Fruit fly (Drosophila melanogaster) whole organism, embryonic: ENCODE measurements around the gene rho-6.

Source experiments
- BEAF-32 ChIP-seq: fragments of 200-800 bp; sonication (Bioruptor generic); optimal IDR thresholded peaks from 3 replicates; lab custom pipeline; 2017; ENCODE audit warnings: missing biosample characterization, missing genetic modification characterization, mild to moderate bottlenecking, moderate library complexity, missing genetic modification reagents
- CG12391 ChIP-seq: fragments of 200-800 bp; sonication (Bioruptor generic); optimal IDR thresholded peaks from 3 replicates; lab custom pipeline; 2018; ENCODE audit warnings: missing biosample characterization, mild to moderate bottlenecking, missing genetic modification characterization, moderate library complexity
- CG12659 ChIP-seq: fragments of 200-800 bp; sonication (Bioruptor generic); optimal IDR thresholded peaks from 3 replicates; lab custom pipeline; 2017; ENCODE audit warnings: mild to moderate bottlenecking, missing biosample characterization, missing genetic modification reagents, missing genetic modification characterization
- CG14710 ChIP-seq: fragments of 200-800 bp; sonication (Bioruptor generic); optimal IDR thresholded peaks from 3 replicates; lab custom pipeline; 2019; ENCODE audit warnings: missing biosample characterization, mild to moderate bottlenecking, missing genetic modification characterization, moderate library complexity
- CG1603 ChIP-seq: fragments of 200-800 bp; sonication (Bioruptor generic); optimal IDR thresholded peaks from 2 replicates; lab custom pipeline; 2019; ENCODE audit warnings: missing biosample characterization, mild to moderate bottlenecking, missing genetic modification characterization, moderate library complexity
- CG17829 ChIP-seq: fragments of 200-800 bp; optimal IDR thresholded peaks from 2 replicates; lab custom pipeline; 2019; ENCODE audit warnings: missing biosample characterization, mild to moderate bottlenecking, missing genetic modification characterization, moderate library complexity
- CG2116 ChIP-seq: fragments of 200-800 bp; sonication (Bioruptor generic); optimal IDR thresholded peaks from 3 replicates; lab custom pipeline; 2018; ENCODE audit warnings: missing biosample characterization, mild to moderate bottlenecking, missing genetic modification characterization
- CG2712 ChIP-seq: fragments of 200-800 bp; optimal IDR thresholded peaks from 3 replicates; lab custom pipeline; 2019; ENCODE audit warnings: missing biosample characterization, mild to moderate bottlenecking, missing genetic modification characterization, moderate library complexity
- CG30403 ChIP-seq: fragments of 200-800 bp; sonication (Bioruptor generic); optimal IDR thresholded peaks from 3 replicates; lab custom pipeline; 2016; ENCODE audit warnings: missing biosample characterization, missing genetic modification characterization
- CG34422 ChIP-seq: fragments of 200-800 bp; sonication (Bioruptor generic); IDR thresholded peaks from 3 replicates; pipeline ENCODE4 v1.3.6; 2022; ENCODE audit warnings: missing biosample characterization, missing genetic modification characterization
- CG3847 ChIP-seq: fragments of 200-800 bp; sonication (Bioruptor generic); IDR thresholded peaks from 2 replicates; pipeline ENCODE4 v1.3.6; 2022; ENCODE audit warnings: missing biosample characterization, missing genetic modification characterization
- CG42726 ChIP-seq: fragments of 200-800 bp; sonication (Bioruptor generic); IDR thresholded peaks from 2 replicates; pipeline ENCODE4 v1.3.6; 2022; ENCODE audit warnings: missing biosample characterization, missing genetic modification characterization; ENCODE audit not compliant: partially characterized antibody
- CG6175 ChIP-seq: fragments of 200-800 bp; sonication (Bioruptor generic); IDR thresholded peaks from 3 replicates; pipeline ENCODE4 v1.3.6; 2022; ENCODE audit warnings: missing biosample characterization, missing genetic modification characterization
- CG7271 ChIP-seq: fragments of 200-800 bp; sonication (Bioruptor generic); optimal IDR thresholded peaks from 2 replicates; lab custom pipeline; 2018; ENCODE audit warnings: missing biosample characterization, mild to moderate bottlenecking, missing genetic modification characterization, moderate library complexity
- CG7987 ChIP-seq: fragments of 200-800 bp; sonication (Bioruptor generic); optimal IDR thresholded peaks from 2 replicates; lab custom pipeline; 2018; ENCODE audit warnings: missing biosample characterization, mild to moderate bottlenecking, missing genetic modification characterization, moderate library complexity
- CG9817 ChIP-seq: fragments of 200-800 bp; sonication (Bioruptor generic); optimal IDR thresholded peaks from 2 replicates; lab custom pipeline; 2018; ENCODE audit warnings: missing biosample characterization, mild to moderate bottlenecking, missing genetic modification characterization, moderate library complexity
- CoRest ChIP-seq: fragments of 200-800 bp; sonication (Bioruptor generic); optimal IDR thresholded peaks from 3 replicates; lab custom pipeline; 2018; ENCODE audit warnings: missing biosample characterization, mild to moderate bottlenecking, missing genetic modification characterization, moderate library complexity
- Dref ChIP-seq: fragments of 200-800 bp; sonication (Bioruptor generic); IDR thresholded peaks from 2 replicates; pipeline ENCODE4 v1.3.6; 2022; ENCODE audit warnings: missing biosample characterization, missing genetic modification characterization
- E2f2 ChIP-seq: fragments of 200-800 bp; sonication (Bioruptor generic); IDR thresholded peaks from 2 replicates; pipeline ENCODE4 v1.3.6; 2022; ENCODE audit warnings: missing biosample characterization, missing genetic modification characterization
- HmgZ ChIP-seq: fragments of 200-800 bp; sonication (Bioruptor generic); optimal IDR thresholded peaks from 2 replicates; lab custom pipeline; 2018; ENCODE audit warnings: missing biosample characterization, mild to moderate bottlenecking, missing genetic modification characterization
- Jarid2 ChIP-seq: fragments of 200-800 bp; sonication (Bioruptor generic); optimal IDR thresholded peaks from 3 replicates; lab custom pipeline; 2017; ENCODE audit warnings: mild to moderate bottlenecking, missing biosample characterization, missing genetic modification reagents, missing genetic modification characterization
- Lhr ChIP-seq: fragments of 200-800 bp; sonication (Bioruptor generic); optimal IDR thresholded peaks from 3 replicates; lab custom pipeline; 2017; ENCODE audit warnings: mild to moderate bottlenecking, missing biosample characterization, missing genetic modification reagents, missing genetic modification characterization
- MBD-R2 ChIP-seq: fragments of 200-800 bp; sonication (Bioruptor generic); IDR thresholded peaks from 2 replicates; pipeline ENCODE4 v1.3.6; 2022; ENCODE audit warnings: missing biosample characterization, missing genetic modification characterization
- NfI ChIP-seq: fragments of 200-800 bp; sonication (Bioruptor generic); optimal IDR thresholded peaks from 3 replicates; lab custom pipeline; 2018; ENCODE audit warnings: missing biosample characterization, mild to moderate bottlenecking, missing genetic modification characterization, moderate library complexity
- Pdp1 ChIP-seq, 2 experiments: fragments of 200-800 bp; sonication (Bioruptor generic); optimal IDR thresholded peaks; 3 replicates each; lab custom pipeline; 2016; ENCODE audit warnings: missing biosample characterization in 2 of 2, missing genetic modification characterization in 2 of 2, mild to moderate bottlenecking in 1 of 2, moderate library complexity in 1 of 2
- Sin3A ChIP-seq: fragments of >200 bp; optimal IDR thresholded peaks from 2 replicates; lab custom pipeline; 2018
- amos ChIP-seq: fragments of 200-800 bp; sonication (Bioruptor generic); IDR thresholded peaks from 2 replicates; pipeline ENCODE4 v1.3.6; 2022; ENCODE audit warnings: missing biosample characterization, missing genetic modification characterization; ENCODE audit not compliant: partially characterized antibody
- bbx ChIP-seq: fragments of 200-800 bp; sonication (Bioruptor generic); IDR thresholded peaks from 2 replicates; pipeline ENCODE4 v1.3.6; 2022; ENCODE audit warnings: missing biosample characterization, missing genetic modification characterization; ENCODE audit not compliant: partially characterized antibody
- br ChIP-seq: fragments of >200 bp; optimal IDR thresholded peaks from 2 replicates; lab custom pipeline; 2017
- chn ChIP-seq: fragments of 200-800 bp; sonication (Bioruptor generic); optimal IDR thresholded peaks from 2 replicates; lab custom pipeline; 2016; ENCODE audit warnings: missing biosample characterization, missing genetic modification characterization
- ftz-f1 ChIP-seq: fragments of 200-800 bp; sonication (Bioruptor generic); optimal IDR thresholded peaks from 2 replicates; lab custom pipeline; 2016; ENCODE audit warnings: missing biosample characterization, missing genetic modification characterization
- her ChIP-seq: fragments of 200-800 bp; sonication (Bioruptor generic); optimal IDR thresholded peaks from 2 replicates; lab custom pipeline; 2016; ENCODE audit warnings: missing biosample characterization, missing genetic modification characterization
- kah ChIP-seq: fragments of 200-800 bp; sonication (Bioruptor generic); optimal IDR thresholded peaks from 2 replicates; lab custom pipeline; 2018; ENCODE audit warnings: missing biosample characterization, mild to moderate bottlenecking, missing genetic modification characterization
- knrl ChIP-seq: fragments of 200-800 bp; sonication (Bioruptor generic); IDR thresholded peaks from 3 replicates; pipeline ENCODE4 v1.3.6; 2022; ENCODE audit warnings: missing biosample characterization, missing genetic modification characterization; ENCODE audit not compliant: partially characterized antibody
- nmo ChIP-seq: fragments of 200-800 bp; sonication (Bioruptor generic); optimal IDR thresholded peaks from 2 replicates; lab custom pipeline; 2018; ENCODE audit warnings: missing biosample characterization, mild to moderate bottlenecking, missing genetic modification characterization, moderate library complexity
- pho ChIP-seq: fragments of 200-800 bp; sonication (Bioruptor generic); optimal IDR thresholded peaks from 2 replicates; lab custom pipeline; 2016; ENCODE audit warnings: missing biosample characterization, missing genetic modification characterization
- phol ChIP-seq: fragments of 200-800 bp; sonication (Bioruptor generic); optimal IDR thresholded peaks from 3 replicates; lab custom pipeline; 2018; ENCODE audit warnings: missing biosample characterization, mild to moderate bottlenecking, missing genetic modification characterization, moderate library complexity
- sr ChIP-seq: fragments of 200-800 bp; sonication (Bioruptor generic); IDR thresholded peaks from 3 replicates; pipeline ENCODE4 v1.3.6; 2022; ENCODE audit warnings: missing biosample characterization, missing genetic modification characterization
- sug ChIP-seq: fragments of 200-800 bp; optimal IDR thresholded peaks from 2 replicates; lab custom pipeline; 2019; ENCODE audit warnings: missing biosample characterization, mild to moderate bottlenecking, missing genetic modification characterization, moderate library complexity
- tna ChIP-seq: fragments of 200-800 bp; sonication (Bioruptor generic); IDR thresholded peaks from 2 replicates; pipeline ENCODE4 v1.3.6; 2022; ENCODE audit warnings: missing biosample characterization, missing genetic modification characterization; ENCODE audit not compliant: partially characterized antibody
- trem ChIP-seq: fragments of 200-800 bp; optimal IDR thresholded peaks from 3 replicates; lab custom pipeline; 2019; ENCODE audit warnings: missing biosample characterization, mild to moderate bottlenecking, missing genetic modification characterization, moderate library complexity

The rho-6 gene

dm6 chr2L:12093652-12094051 is 39.6 kb downstream of the rho-6 start (continued):
- TF ChIP-seq CG42726 (peak; percentile 8; the same call in 1 of the 2 replicates), trem (tag; lab: Kevin White, UChicago) (peak; percentile 53), MBD-R2 (GFP tag; lab: Robert Waterston, UW) (peak; percentile 60), kah (GFP tag; lab: Kevin White, UChicago) (peak; percentile 0), CG34422 (GFP tag; lab: Robert Waterston, UW) (peak; percentile 50; the same call in 1 of the 3 replicates), CG1603 (tag; lab: Kevin White, UChicago) (peak; percentile 74), CG12659 (GFP tag; lab: Kevin White, UChicago) (peak; percentile 51), Sin3A (lab: Kevin White, UChicago) (peak; percentile 24), Pdp1 (GFP tag; optimal IDR thresholded peaks at IDR 0.05; lab: Kevin White, UChicago) (peak in 1 of 2 experiments; percentile 89), chn (GFP tag; lab: Kevin White, UChicago) (peak; percentile 44), CG30403 (GFP tag; lab: Kevin White, UChicago) (no peak), CG14710 (peak; percentile 100), E2f2 (GFP tag; lab: Robert Waterston, UW) (peak; percentile 77), br (no peak), sug (no peak), pho (GFP tag; lab: Kevin White, UChicago) (peak; percentile 1), CG12391 (tag; lab: Kevin White, UChicago) (peak; percentile 12), Jarid2 (GFP tag; lab: Kevin White, UChicago) (peak; percentile 24), her (GFP tag; lab: Kevin White, UChicago) (no peak), Lhr (peak; percentile 64), CoRest (tag; lab: Kevin White, UChicago) (peak; percentile 56), amos (GFP tag; lab: Robert Waterston, UW) (peak; percentile 11; the same call in 1 of the 2 replicates), CG7271 (tag; lab: Kevin White, UChicago) (no peak), HmgZ (peak; percentile 69), knrl (GFP tag; lab: Robert Waterston, UW) (peak; percentile 24; the same call in 1 of the 3 replicates), CG9817 (tag; lab: Kevin White, UChicago) (no peak), phol (tag; lab: Kevin White, UChicago) (peak; percentile 42), CG17829 (tag; lab: Kevin White, UChicago) (peak; percentile 34), CG3847 (peak; percentile 58), Dref (peak; percentile 43), ftz-f1 (GFP tag; lab: Kevin White, UChicago) (peak; percentile 70), CG7987 (GFP tag; lab: Kevin White, UChicago) (peak; percentile 4), bbx (GFP tag; lab: Robert Waterston, UW) (peak; percentile 44), NfI (GFP tag; lab: Kevin White, UChicago) (peak; percentile 7), CG2712 (tag; lab: Kevin White, UChicago) (peak; percentile 48), nmo (GFP tag; lab: Kevin White, UChicago) (peak; percentile 32), sr (GFP tag; lab: Robert Waterston, UW) (peak; percentile 4; the same call in 1 of the 3 replicates), CG2116 (GFP tag; lab: Kevin White, UChicago) (peak; percentile 48), CG6175 (GFP tag; lab: Robert Waterston, UW) (no peak), BEAF-32 (GFP tag; lab: Kevin White, UChicago) (peak; percentile 38), tna (GFP tag; lab: Robert Waterston, UW) (peak; percentile 47; the same call in 1 of the 2 replicates)
